Fruit fly (Drosophila melanogaster): ENCODE results near the gene CG6770.

CG6770 gene

dm6 chr2L:12044613-12045350 is 1.1 kb downstream of the CG6770 start, which contains the start of gene CG6785 (continued):
- TF ChIP-seq CG33557 (GFP tag; optimal IDR thresholded peaks at IDR 0.05), result peak; percentile 91
- peak; percentile 75 for TF ChIP-seq CG1792 (GFP tag; optimal IDR thresholded peaks at IDR 0.05)
- no peak for TF ChIP-seq CG32767 (GFP tag; IDR thresholded peaks at IDR 0.05)
- TF ChIP-seq repo (GFP tag; optimal IDR thresholded peaks at IDR 0.05), result peak; percentile 81
- peak in 1 of 2 experiments; percentile 84 for TF ChIP-seq Eip74EF (GFP tag; optimal IDR thresholded peaks at IDR 0.05)
- TF ChIP-seq MTF-1 (GFP tag; optimal IDR thresholded peaks at IDR 0.05; ENCODE audit: borderline replicate concordance), result peak; percentile 92
- TF ChIP-seq CG3847 (GFP tag; IDR thresholded peaks at IDR 0.05), result no peak
- peak; percentile 38; the same call in 1 of the 2 replicates for TF ChIP-seq CG32532 (GFP tag; IDR thresholded peaks at IDR 0.05)
- TF ChIP-seq bsh (GFP tag; optimal IDR thresholded peaks at IDR 0.05), result peak; percentile 73 to 89
- peak; percentile 37 for TF ChIP-seq Hr3 (GFP tag; optimal IDR thresholded peaks at IDR 0.05)
- TF ChIP-seq Rx (GFP tag; IDR thresholded peaks at IDR 0.05), result no peak
- TF ChIP-seq Tbp (GFP tag; optimal IDR thresholded peaks at IDR 0.05), result no peak
- peak; percentile 96 for TF ChIP-seq CG6813 (GFP tag; optimal IDR thresholded peaks at IDR 0.05)
- no peak for TF ChIP-seq Aef1 (GFP tag; IDR thresholded peaks at IDR 0.05)
- TF ChIP-seq Sox102F (GFP tag; optimal IDR thresholded peaks at IDR 0.05), result peak; percentile 80
- TF ChIP-seq HLH4C (GFP tag; IDR thresholded peaks at IDR 0.05; ENCODE audit: partially characterized antibody), result no peak
- no peak for TF ChIP-seq inv (GFP tag; IDR thresholded peaks at IDR 0.05; ENCODE audit: partially characterized antibody)
- peak; percentile 90 for TF ChIP-seq caup (GFP tag; optimal IDR thresholded peaks at IDR 0.05; ENCODE audit: severe bottlenecking)
- no peak for TF ChIP-seq Poxn (GFP tag; IDR thresholded peaks at IDR 0.05)
- peak; percentile 51 for TF ChIP-seq CG15696 (tag; optimal IDR thresholded peaks at IDR 0.05)
- TF ChIP-seq mld (GFP tag; IDR thresholded peaks at IDR 0.05; ENCODE audit: partially characterized antibody), result no peak
- peak; percentile 88 for TF ChIP-seq CG12219 (GFP tag; optimal IDR thresholded peaks at IDR 0.05)
- TF ChIP-seq hth (optimal IDR thresholded peaks at IDR 0.05), result no peak
- no peak for TF ChIP-seq dati (GFP tag; IDR thresholded peaks at IDR 0.05)
- peak; percentile 93 for TF ChIP-seq CG10209 (GFP tag; optimal IDR thresholded peaks at IDR 0.05)
- TF ChIP-seq ab (GFP tag; optimal IDR thresholded peaks at IDR 0.05), result no peak
- peak; percentile 81; the same call in 2 of the 4 replicates for TF ChIP-seq chinmo (GFP tag; IDR thresholded peaks at IDR 0.05; ENCODE audit: partially characterized antibody)
- peak; percentile 91 for TF ChIP-seq gcm (GFP tag; optimal IDR thresholded peaks at IDR 0.05)
- TF ChIP-seq Taf1 (GFP tag; IDR thresholded peaks at IDR 0.05), result no peak
- TF ChIP-seq Hr78 (GFP tag; optimal IDR thresholded peaks at IDR 0.05), result peak in 1 of 2 experiments; percentile 52
- peak; percentile 63 for TF ChIP-seq CG9876 (GFP tag; optimal IDR thresholded peaks at IDR 0.05)
- peak; percentile 66 for TF ChIP-seq CG17186 (GFP tag; optimal IDR thresholded peaks at IDR 0.05)
- no peak for TF ChIP-seq croc (GFP tag; conservative IDR thresholded peaks at IDR 0.05)
- TF ChIP-seq tio (GFP tag; optimal IDR thresholded peaks at IDR 0.05), result no peak
- peak; percentile 70 for TF ChIP-seq Mad (GFP tag; optimal IDR thresholded peaks at IDR 0.05)
- peak; percentile 80 for TF ChIP-seq Nf-YB (GFP tag; optimal IDR thresholded peaks at IDR 0.05)
- no peak for TF ChIP-seq pita (GFP tag; optimal IDR thresholded peaks at IDR 0.05)
- peak; percentile 89 for TF ChIP-seq CG1529 (GFP tag; optimal IDR thresholded peaks at IDR 0.05)
- peak; percentile 56 for TF ChIP-seq fd96Cb (tag; optimal IDR thresholded peaks at IDR 0.05)
- peak; percentile 70 for TF ChIP-seq Hr51 (GFP tag; optimal IDR thresholded peaks at IDR 0.05)
- peak; percentile 92 for TF ChIP-seq bab2 (GFP tag; optimal IDR thresholded peaks at IDR 0.05)
- peak; percentile 82 for TF ChIP-seq CG6254 (GFP tag; optimal IDR thresholded peaks at IDR 0.05)
- TF ChIP-seq bcd (GFP tag; optimal IDR thresholded peaks at IDR 0.05), result peak; percentile 66
- TF ChIP-seq cato (GFP tag; optimal IDR thresholded peaks at IDR 0.05; ENCODE audit: borderline replicate concordance), result peak; percentile 64
- TF ChIP-seq Ada2b (GFP tag; IDR thresholded peaks at IDR 0.05), result no peak
- peak; percentile 70 to 80 for TF ChIP-seq dpn (GFP tag; optimal IDR thresholded peaks at IDR 0.05)
- TF ChIP-seq br (optimal IDR thresholded peaks at IDR 0.05), result no peak
- TF ChIP-seq zf30C (GFP tag; optimal IDR thresholded peaks at IDR 0.05), result no peak
